Fruit fly (Drosophila melanogaster) whole organism, embryonic: ENCODE results near the gene CecB.
A peak's percentile ranks its signal among the peaks of the same experiment; 100 is the strongest.

Experiments
- Abd-B ChIP-seq: fragments of 200-800 bp; sonication (Bioruptor generic); optimal IDR thresholded peaks from 2 replicates; lab custom pipeline; 2018; ENCODE audit warnings: missing biosample characterization, mild to moderate bottlenecking, missing genetic modification characterization, moderate library complexity
- Aef1 ChIP-seq: fragments of 200-800 bp; sonication (Bioruptor generic); IDR thresholded peaks from 3 replicates; pipeline ENCODE4 v1.3.6; 2022; ENCODE audit warnings: missing biosample characterization, missing genetic modification characterization
- Asciz ChIP-seq: fragments of 200-800 bp; sonication (Bioruptor generic); optimal IDR thresholded peaks from 2 replicates; lab custom pipeline; 2017; ENCODE audit warnings: missing biosample characterization, mild to moderate bottlenecking, missing genetic modification characterization, missing genetic modification reagents
- CG10147 ChIP-seq: fragments of 200-800 bp; sonication (Bioruptor generic); optimal IDR thresholded peaks from 2 replicates; lab custom pipeline; 2019; ENCODE audit warnings: missing biosample characterization, mild to moderate bottlenecking, missing genetic modification characterization, moderate library complexity
- CG10543 ChIP-seq: fragments of 200-800 bp; sonication (Bioruptor generic); optimal IDR thresholded peaks from 3 replicates; lab custom pipeline; 2017; ENCODE audit warnings: missing biosample characterization, mild to moderate bottlenecking, missing genetic modification characterization, moderate library complexity
- CG12769 ChIP-seq: fragments of 200-800 bp; sonication (Bioruptor generic); optimal IDR thresholded peaks from 2 replicates; lab custom pipeline; 2019; ENCODE audit warnings: missing biosample characterization, mild to moderate bottlenecking, missing genetic modification characterization, moderate library complexity
- CG13424 ChIP-seq: fragments of 200-800 bp; sonication (Bioruptor generic); optimal IDR thresholded peaks from 2 replicates; lab custom pipeline; 2019; ENCODE audit warnings: missing biosample characterization, mild to moderate bottlenecking, missing genetic modification characterization, moderate library complexity
- CG15514 ChIP-seq: fragments of 200-800 bp; sonication (Bioruptor generic); optimal IDR thresholded peaks from 3 replicates; lab custom pipeline; 2017; ENCODE audit warnings: missing biosample characterization, missing genetic modification characterization, mild to moderate bottlenecking, moderate library complexity, missing genetic modification reagents
- CG15601 ChIP-seq: fragments of 200-800 bp; sonication (Bioruptor generic); optimal IDR thresholded peaks from 3 replicates; lab custom pipeline; 2019; ENCODE audit warnings: missing biosample characterization, mild to moderate bottlenecking, missing genetic modification characterization, moderate library complexity
- CG1602 ChIP-seq: fragments of 200-800 bp; sonication (Bioruptor generic); optimal IDR thresholded peaks from 3 replicates; lab custom pipeline; 2016; ENCODE audit warnings: missing biosample characterization, missing genetic modification characterization
- CG30020 ChIP-seq: fragments of 200-800 bp; optimal IDR thresholded peaks from 2 replicates; lab custom pipeline; 2019; ENCODE audit warnings: missing biosample characterization, mild to moderate bottlenecking, missing genetic modification characterization, moderate library complexity
- CG31441 ChIP-seq: fragments of 200-800 bp; sonication (Bioruptor generic); IDR thresholded peaks from 2 replicates; pipeline ENCODE4 v1.3.6; 2022; ENCODE audit warnings: missing biosample characterization, missing genetic modification characterization
- CG3163 ChIP-seq: fragments of 200-800 bp; sonication (Bioruptor generic); optimal IDR thresholded peaks from 3 replicates; lab custom pipeline; 2016; ENCODE audit warnings: missing biosample characterization, missing genetic modification characterization
- CG3726 ChIP-seq: fragments of 200-800 bp; sonication (Bioruptor generic); IDR thresholded peaks from 3 replicates; pipeline ENCODE4, ENCODE4 v1.3.6; 2022; ENCODE audit warnings: missing biosample characterization, missing genetic modification characterization
- CG5180 ChIP-seq: fragments of 200-800 bp; sonication (Bioruptor generic); optimal IDR thresholded peaks from 3 replicates; lab custom pipeline; 2017; ENCODE audit warnings: missing biosample characterization, missing genetic modification characterization, mild to moderate bottlenecking, moderate library complexity, missing genetic modification reagents
- CG5953 ChIP-seq: fragments of 200-800 bp; sonication (Bioruptor generic); IDR thresholded peaks from 2 replicates; pipeline ENCODE4 v1.3.6; 2022; ENCODE audit warnings: missing biosample characterization, missing genetic modification characterization
- CG7357 ChIP-seq: fragments of 200-800 bp; sonication (Bioruptor generic); IDR thresholded peaks from 3 replicates; pipeline ENCODE4 v1.3.6; 2022; ENCODE audit warnings: missing biosample characterization, missing genetic modification characterization
- CG8281 ChIP-seq: fragments of 200-800 bp; sonication (Bioruptor generic); optimal IDR thresholded peaks from 2 replicates; lab custom pipeline; 2018; ENCODE audit warnings: missing biosample characterization, mild to moderate bottlenecking, missing genetic modification characterization, moderate library complexity
- CG8359 ChIP-seq: fragments of 200-800 bp; sonication (Bioruptor generic); optimal IDR thresholded peaks from 2 replicates; lab custom pipeline; 2017; ENCODE audit warnings: missing biosample characterization, mild to moderate bottlenecking, missing genetic modification characterization, borderline replicate concordance
- CG9609 ChIP-seq: fragments of 200-800 bp; sonication (Bioruptor generic); optimal IDR thresholded peaks from 3 replicates; lab custom pipeline; 2016; ENCODE audit warnings: missing biosample characterization, missing genetic modification characterization
- D19A ChIP-seq: fragments of 200-800 bp; optimal IDR thresholded peaks from 3 replicates; lab custom pipeline; 2019; ENCODE audit warnings: missing biosample characterization, mild to moderate bottlenecking, missing genetic modification characterization, moderate library complexity
- Eip74EF ChIP-seq, 2 experiments: fragments of 200-800 bp in 1 of 2; fragments of >200 bp in 1 of 2; sonication (Bioruptor generic) in 1 of 2; optimal IDR thresholded peaks; 2 replicates each; lab custom pipeline; 2017 to 2019; ENCODE audit warnings: missing biosample characterization in 2 of 2, missing genetic modification characterization in 2 of 2, mild to moderate bottlenecking in 1 of 2, moderate library complexity in 1 of 2
- Ets97D ChIP-seq: fragments of 200-800 bp; sonication (Bioruptor generic); optimal IDR thresholded peaks from 3 replicates; lab custom pipeline; 2016; ENCODE audit warnings: missing biosample characterization, missing genetic modification characterization
- Fer3 ChIP-seq: fragments of 200-800 bp; sonication (Bioruptor generic); optimal IDR thresholded peaks from 2 replicates; lab custom pipeline; 2018; ENCODE audit warnings: missing biosample characterization, mild to moderate bottlenecking, missing genetic modification characterization, moderate library complexity
- HHEX ChIP-seq: fragments of 200-800 bp; sonication (Bioruptor generic); optimal IDR thresholded peaks from 3 replicates; lab custom pipeline; 2017; ENCODE audit warnings: missing biosample characterization, mild to moderate bottlenecking, missing genetic modification characterization, missing genetic modification reagents
- Hr3 ChIP-seq: fragments of 200-800 bp; sonication (Bioruptor generic); optimal IDR thresholded peaks from 3 replicates; lab custom pipeline; 2016; ENCODE audit warnings: missing biosample characterization, missing genetic modification characterization
- Hr78 ChIP-seq, 2 experiments: fragments of 200-800 bp in 1 of 2; fragments of >200 bp in 1 of 2; sonication (Bioruptor generic) in 1 of 2; optimal IDR thresholded peaks; 2 replicates each; lab custom pipeline; 2017 to 2019; ENCODE audit warnings: missing biosample characterization in 2 of 2, missing genetic modification characterization in 2 of 2, mild to moderate bottlenecking in 1 of 2, moderate library complexity in 1 of 2
- Hsf ChIP-seq: fragments of 200-800 bp; sonication (Bioruptor generic); optimal IDR thresholded peaks from 3 replicates; lab custom pipeline; 2016; ENCODE audit warnings: missing biosample characterization, missing genetic modification characterization
- Lim3 ChIP-seq: fragments of 200-800 bp; sonication (Bioruptor generic); IDR thresholded peaks from 2 replicates; pipeline ENCODE4 v1.3.6; 2022; ENCODE audit warnings: missing biosample characterization, missing genetic modification characterization
- MBD-R2 ChIP-seq: fragments of 200-800 bp; sonication (Bioruptor generic); IDR thresholded peaks from 2 replicates; pipeline ENCODE4 v1.3.6; 2022; ENCODE audit warnings: missing biosample characterization, missing genetic modification characterization
- Med ChIP-seq: fragments of 200-800 bp; sonication (Bioruptor generic); peaks from one replicate; lab custom pipeline; 2016; ENCODE audit warnings: missing biosample characterization, missing genetic modification characterization, mild to moderate bottlenecking, inconsistent platforms, moderate library complexity
- Ptx1 ChIP-seq: fragments of 200-800 bp; sonication (Bioruptor generic); IDR thresholded peaks from 2 replicates; pipeline ENCODE4 v1.3.6; 2022; ENCODE audit warnings: missing biosample characterization, missing genetic modification characterization
- Taf1 ChIP-seq: fragments of 200-800 bp; sonication (Bioruptor generic); IDR thresholded peaks from 2 replicates; pipeline ENCODE4 v1.3.6; 2022; ENCODE audit warnings: missing biosample characterization, missing genetic modification characterization
- ase ChIP-seq: fragments of 200-800 bp; sonication (Bioruptor generic); IDR thresholded peaks from 3 replicates; pipeline ENCODE4 v1.3.6; 2022; ENCODE audit warnings: missing biosample characterization, missing genetic modification characterization
- cas ChIP-seq: fragments of 200-800 bp; sonication (Bioruptor generic); IDR thresholded peaks from 2 replicates; pipeline ENCODE4 v1.3.6; 2022; ENCODE audit warnings: missing biosample characterization, missing genetic modification characterization
- dysf ChIP-seq: fragments of 200-800 bp; sonication (Bioruptor generic); IDR thresholded peaks from 3 replicates; pipeline ENCODE4 v1.3.6; 2022; ENCODE audit warnings: missing biosample characterization, missing genetic modification characterization
- fd64A ChIP-seq: fragments of 200-800 bp; sonication (Bioruptor generic); optimal IDR thresholded peaks from 3 replicates; lab custom pipeline; 2018; ENCODE audit warnings: missing biosample characterization, mild to moderate bottlenecking, missing genetic modification characterization
- gce ChIP-seq: fragments of 200-800 bp; sonication (Bioruptor generic); IDR thresholded peaks from 3 replicates; pipeline ENCODE4 v1.3.6; 2022; ENCODE audit warnings: missing biosample characterization, missing genetic modification characterization
- phol ChIP-seq: fragments of 200-800 bp; sonication (Bioruptor generic); optimal IDR thresholded peaks from 3 replicates; lab custom pipeline; 2018; ENCODE audit warnings: missing biosample characterization, mild to moderate bottlenecking, missing genetic modification characterization, moderate library complexity
- pros ChIP-seq: fragments of 200-800 bp; sonication (Bioruptor generic); optimal IDR thresholded peaks from 3 replicates; lab custom pipeline; 2019; ENCODE audit warnings: missing biosample characterization, mild to moderate bottlenecking, missing genetic modification characterization, moderate library complexity
- sens-2 ChIP-seq: fragments of 200-800 bp; sonication (Bioruptor generic); IDR thresholded peaks from 2 replicates; pipeline ENCODE4 v1.3.6; 2022; ENCODE audit warnings: missing biosample characterization, missing genetic modification characterization
- sim ChIP-seq: fragments of 200-800 bp; sonication (Bioruptor generic); IDR thresholded peaks from 2 replicates; pipeline ENCODE4 v1.3.6; 2022; ENCODE audit warnings: missing biosample characterization, missing genetic modification characterization
- sug ChIP-seq: fragments of 200-800 bp; optimal IDR thresholded peaks from 2 replicates; lab custom pipeline; 2019; ENCODE audit warnings: missing biosample characterization, mild to moderate bottlenecking, missing genetic modification characterization, moderate library complexity
- tin ChIP-seq: fragments of 200-800 bp; sonication (Bioruptor generic); optimal IDR thresholded peaks from 3 replicates; lab custom pipeline; 2016; ENCODE audit warnings: missing biosample characterization, missing genetic modification characterization
- tup ChIP-seq: fragments of 200-800 bp; sonication (Bioruptor generic); optimal IDR thresholded peaks from 2 replicates; lab custom pipeline; 2016; ENCODE audit warnings: missing biosample characterization, mild to moderate bottlenecking, missing genetic modification characterization, moderate library complexity
- unpg ChIP-seq: fragments of 200-800 bp; sonication (Bioruptor generic); optimal IDR thresholded peaks from 3 replicates; lab custom pipeline; 2018; ENCODE audit warnings: missing biosample characterization, mild to moderate bottlenecking, missing genetic modification characterization, moderate library complexity
- wor ChIP-seq: fragments of 200-800 bp; sonication (Bioruptor generic); IDR thresholded peaks from 2 replicates; pipeline ENCODE4 v1.3.6; 2022; ENCODE audit warnings: missing biosample characterization, missing genetic modification characterization

CecB gene

DNA sequence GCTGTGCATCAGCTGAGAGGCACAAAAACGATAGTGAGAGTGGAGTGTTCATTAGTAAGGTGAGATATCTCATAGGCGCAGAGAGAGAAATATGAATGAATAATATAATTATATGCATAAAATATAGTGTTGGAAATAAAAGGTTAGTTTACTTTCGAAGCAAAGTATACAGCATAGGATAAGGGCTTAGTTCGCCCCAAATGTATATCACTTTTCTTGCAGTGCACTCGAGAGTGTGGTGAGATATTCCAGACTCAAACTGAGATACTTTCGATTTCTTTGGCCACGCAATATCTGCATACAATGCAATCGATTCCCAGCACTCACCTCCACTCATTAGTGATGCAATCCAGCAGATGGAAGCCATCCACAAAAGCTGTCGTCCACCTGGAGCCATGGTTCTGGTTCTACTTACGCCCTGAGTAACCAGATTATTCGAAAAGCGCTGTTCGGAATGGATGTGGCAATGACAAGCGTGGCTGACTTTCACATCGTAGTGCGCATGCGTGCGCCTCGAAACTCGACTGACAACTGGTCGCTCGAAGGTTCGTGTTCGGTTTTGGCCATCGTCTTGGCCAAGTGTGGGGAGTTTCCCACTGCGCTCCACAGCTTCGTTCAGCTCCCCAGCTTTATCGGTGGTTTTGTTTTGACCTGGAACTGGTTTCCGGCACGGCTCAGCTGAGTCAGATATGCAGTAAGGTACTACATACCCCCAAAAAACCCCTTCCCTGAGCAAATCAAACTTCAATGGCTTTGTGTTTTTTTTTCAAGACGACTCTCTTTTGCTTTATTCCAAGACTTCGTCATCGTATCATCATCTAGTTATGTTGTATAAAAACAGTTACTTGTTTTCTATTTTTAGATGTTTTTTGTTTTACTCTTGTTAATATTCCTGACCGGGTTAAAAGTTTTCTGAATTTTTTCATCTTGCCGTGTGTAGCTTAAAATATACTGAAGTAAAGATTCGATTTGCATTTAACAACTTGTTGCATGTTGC, 42.6 kb downstream of the CecB start, which contains the start of gene Rsod (continued):
- TF ChIP-seq Hr78 (GFP tag; optimal IDR thresholded peaks at IDR 0.05; lab: Kevin White, UChicago) (peak in 1 of 2 experiments; percentile 27), CG7357 (GFP tag; lab: Robert Waterston, UW) (peak; percentile 56), pros (GFP tag; lab: Kevin White, UChicago) (peak; percentile 56), CG5953 (GFP tag; lab: Robert Waterston, UW) (peak; percentile 47), Med (GFP tag; lab: Kevin White, UChicago) (peak; percentile 68), CG5180 (GFP tag; lab: Kevin White, UChicago) (no peak), CG31441 (peak; percentile 52), sim (GFP tag; lab: Robert Waterston, UW) (peak; percentile 41), CG10147 (GFP tag; lab: Kevin White, UChicago) (no peak), Taf1 (GFP tag; lab: Robert Waterston, UW) (peak; percentile 61), Ptx1 (GFP tag; lab: Robert Waterston, UW) (peak; percentile 78), Ets97D (no peak), fd64A (GFP tag; lab: Kevin White, UChicago) (peak; percentile 36), CG15514 (no peak), Asciz (GFP tag; lab: Kevin White, UChicago) (peak; percentile 59), phol (peak; percentile 56), gce (GFP tag; lab: Robert Waterston, UW) (peak; percentile 82), CG3163 (GFP tag; lab: Kevin White, UChicago) (no peak), tup (GFP tag; lab: Kevin White, UChicago) (no peak), CG10543 (peak; percentile 27), CG13424 (tag; lab: Kevin White, UChicago) (peak; percentile 56), HHEX (peak; percentile 38), cas (GFP tag; lab: Robert Waterston, UW) (peak; percentile 41; the same call in 1 of the 2 replicates), D19A (tag; lab: Kevin White, UChicago) (peak; percentile 94), MBD-R2 (GFP tag; lab: Robert Waterston, UW) (peak; percentile 32; the same call in 1 of the 2 replicates), Aef1 (GFP tag; lab: Robert Waterston, UW) (peak; percentile 48; the same call in 2 of the 3 replicates), CG30020 (tag; lab: Kevin White, UChicago) (no peak), CG15601 (peak; percentile 62), unpg (peak; percentile 61), sens-2 (GFP tag; lab: Robert Waterston, UW) (peak; percentile 66), CG12769 (peak; percentile 65), dysf (GFP tag; lab: Robert Waterston, UW) (peak; percentile 84), tin (GFP tag; lab: Kevin White, UChicago) (peak; percentile 46), Hsf (GFP tag; lab: Kevin White, UChicago) (peak; percentile 47), wor (GFP tag; lab: Robert Waterston, UW) (peak; percentile 28; the same call in 1 of the 2 replicates), Abd-B (GFP tag; lab: Kevin White, UChicago) (peak; percentile 28), ase (peak; percentile 78), CG1602 (peak; percentile 46), Fer3 (tag; lab: Kevin White, UChicago) (peak; percentile 14), Eip74EF (GFP tag; optimal IDR thresholded peaks at IDR 0.05; lab: Kevin White, UChicago) (peak in 1 of 2 experiments; percentile 11), Hr3 (GFP tag; lab: Kevin White, UChicago) (peak; percentile 10), Lim3 (peak; percentile 67), sug (no peak), CG3726 (GFP tag; lab: Robert Waterston, UW) (peak; percentile 64; the same call in 2 of the 3 replicates), CG9609 (no peak), CG8281 (tag; lab: Kevin White, UChicago) (no peak), CG8359 (GFP tag; lab: Kevin White, UChicago) (peak; percentile 25)
